Worm (Caenorhabditis elegans): ENCODE results near the gene F54D5.5.

The F54D5.5 gene

ce11 chrII:11514775-11515174 lies 52.0 kb downstream of the F54D5.5 start, which contains the start of gene srh-44:
Gene srh-44, plus strand, starts transcription at chrII:11515075.
- TF ChIP-seq efl-3 (GFP tag; optimal IDR thresholded peaks at IDR 0.05) = no peak
- TF ChIP-seq nhr-71 (tag; optimal IDR thresholded peaks at IDR 0.05) = no peak

Measured in whole organism, L1 larva.